Fruit fly (Drosophila melanogaster): ENCODE results near the gene emb.

DNA sequence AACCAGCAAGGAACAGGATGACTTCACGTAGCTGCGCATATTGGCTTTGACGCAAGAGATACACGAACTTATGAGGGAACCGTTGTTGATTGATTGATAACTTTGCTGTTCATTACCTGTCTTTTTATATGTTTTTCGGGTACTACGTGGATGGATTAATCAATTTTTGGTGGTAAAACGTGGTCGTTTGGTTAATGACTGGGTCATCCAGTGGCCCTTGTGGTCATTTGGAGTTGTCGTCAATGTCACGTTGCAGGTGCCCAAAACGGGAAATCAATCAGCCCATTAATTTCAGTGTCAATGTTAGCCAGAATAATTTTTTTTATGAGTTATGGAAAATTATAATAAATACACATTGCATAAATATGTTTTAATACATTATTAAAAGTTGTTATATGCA is 14.1 kb upstream of the emb start, which contains the start of gene CG42819:
- TF ChIP-seq CG15073 (GFP tag; optimal IDR thresholded peaks at IDR 0.05), result no peak
- no peak for TF ChIP-seq ems (GFP tag; optimal IDR thresholded peaks at IDR 0.05)
- TF ChIP-seq CG13424 (tag; optimal IDR thresholded peaks at IDR 0.05), result no peak
- no peak for TF ChIP-seq HLH54F (GFP tag; optimal IDR thresholded peaks at IDR 0.05)
- no peak for TF ChIP-seq Hsf (GFP tag; optimal IDR thresholded peaks at IDR 0.05)
- TF ChIP-seq NK7.1 (GFP tag; optimal IDR thresholded peaks at IDR 0.05), result no peak
- no peak for TF ChIP-seq gfzf (GFP tag; optimal IDR thresholded peaks at IDR 0.05)
- no peak for TF ChIP-seq Ets97D (GFP tag; optimal IDR thresholded peaks at IDR 0.05)
- no peak for TF ChIP-seq E2f1 (GFP tag; IDR thresholded peaks at IDR 0.05)
- no peak for TF ChIP-seq CG12236 (GFP tag; optimal IDR thresholded peaks at IDR 0.05)
- no peak for TF ChIP-seq zf30C (GFP tag; optimal IDR thresholded peaks at IDR 0.05)
- no peak for TF ChIP-seq CG8290 (GFP tag; optimal IDR thresholded peaks at IDR 0.05)
- TF ChIP-seq CG8290 (tag; optimal IDR thresholded peaks at IDR 0.05), result no peak
